Fruit fly (Drosophila melanogaster) whole organism, wandering third instar larva: ENCODE measurements around the gene Mdh1.

Source experiments
- Abd-B ChIP-seq: fragments of >200 bp; optimal IDR thresholded peaks from 2 replicates; lab custom pipeline; 2017; ENCODE audit warnings: missing biosample characterization, missing genetic modification characterization
- CG32264 ChIP-seq: fragments of 200-800 bp; sonication (Bioruptor generic); optimal IDR thresholded peaks from 2 replicates; lab custom pipeline; 2016; ENCODE audit warnings: missing biosample characterization, missing genetic modification characterization
- CG9705 ChIP-seq: fragments of 200-800 bp; sonication (Bioruptor generic); optimal IDR thresholded peaks from 2 replicates; lab custom pipeline; 2018; ENCODE audit warnings: missing biosample characterization, mild to moderate bottlenecking, missing genetic modification characterization
- CrebA ChIP-seq: fragments of 200-800 bp; sonication (Bioruptor generic); optimal IDR thresholded peaks from 2 replicates; lab custom pipeline; 2016; ENCODE audit warnings: missing biosample characterization, mild to moderate bottlenecking, missing genetic modification characterization, borderline replicate concordance
- Dfd ChIP-seq: fragments of >200 bp; optimal IDR thresholded peaks from 2 replicates; lab custom pipeline; 2017; ENCODE audit warnings: missing biosample characterization, missing genetic modification characterization
- Dif ChIP-seq: fragments of 200-275, 200-300 bp; sonication (Bioruptor generic); optimal IDR thresholded peaks from 2 replicates; lab custom pipeline; 2018; ENCODE audit warnings: missing biosample characterization, missing genetic modification characterization; ENCODE audit not compliant: partially characterized antibody
- GATAd ChIP-seq: sonication (Bioruptor generic); optimal IDR thresholded peaks from 2 replicates; lab custom pipeline; 2016; ENCODE audit warnings: missing biosample characterization, missing genetic modification characterization
- HLH106 ChIP-seq: fragments of 200-800 bp; optimal IDR thresholded peaks from 3 replicates; lab custom pipeline; 2019; ENCODE audit warnings: missing biosample characterization, mild to moderate bottlenecking, missing genetic modification characterization, moderate library complexity
- Hnf4 ChIP-seq: fragments of 200-800 bp; sonication (Bioruptor generic); optimal IDR thresholded peaks from 2 replicates; lab custom pipeline; 2016; ENCODE audit warnings: missing biosample characterization, mild to moderate bottlenecking, missing genetic modification characterization
- Hr78 ChIP-seq: fragments of >200 bp; optimal IDR thresholded peaks from 2 replicates; lab custom pipeline; 2017; ENCODE audit warnings: missing biosample characterization, missing genetic modification characterization
- Hr83 ChIP-seq: fragments of 200-300 bp; sonication (Bioruptor generic); optimal IDR thresholded peaks from 2 replicates; lab custom pipeline; 2016; ENCODE audit warnings: missing biosample characterization, mild to moderate bottlenecking, missing genetic modification characterization, moderate library complexity; ENCODE audit not compliant: poor library complexity, severe bottlenecking
- Jra ChIP-seq: sonication (Bioruptor generic); optimal IDR thresholded peaks from 2 replicates; lab custom pipeline; 2016; ENCODE audit warnings: missing biosample characterization, missing genetic modification characterization
- Mio ChIP-seq: sonication (Bioruptor generic); optimal IDR thresholded peaks from 2 replicates; lab custom pipeline; 2016; ENCODE audit warnings: missing biosample characterization, missing genetic modification characterization
- Myc ChIP-seq: fragments of >200 bp; optimal IDR thresholded peaks from 2 replicates; lab custom pipeline; 2017
- N ChIP-seq: fragments of >200 bp; optimal IDR thresholded peaks from 2 replicates; lab custom pipeline; 2018; ENCODE audit warnings: missing biosample characterization, missing external identifiers, missing genetic modification characterization
- OdsH ChIP-seq: fragments of 200-800 bp; sonication (Bioruptor generic); optimal IDR thresholded peaks from 2 replicates; lab custom pipeline; 2016; ENCODE audit warnings: missing biosample characterization, mild to moderate bottlenecking, missing genetic modification characterization
- Rel ChIP-seq, 2 experiments: fragments of 200-800 bp; sonication (Bioruptor generic) in 1 of 2; optimal IDR thresholded peaks; 2 replicates in 1 of 2; 3 replicates in 1 of 2; lab custom pipeline; 2016 to 2019; ENCODE audit warnings: mild to moderate bottlenecking in 2 of 2, missing biosample characterization in 2 of 2, missing genetic modification characterization in 2 of 2, moderate library complexity in 1 of 2
- Sp1 ChIP-seq: fragments of 200-800 bp; sonication (Bioruptor generic); optimal IDR thresholded peaks from 3 replicates; lab custom pipeline; 2019; ENCODE audit warnings: missing biosample characterization, mild to moderate bottlenecking, missing genetic modification characterization, moderate library complexity
- Vsx2 ChIP-seq: fragments of 200-300, 225-300 bp; sonication (Bioruptor generic); optimal IDR thresholded peaks from 2 replicates; lab custom pipeline; 2018; ENCODE audit warnings: missing biosample characterization, missing genetic modification characterization; ENCODE audit not compliant: partially characterized antibody
- br ChIP-seq: fragments of 200-800 bp; sonication (Bioruptor generic); optimal IDR thresholded peaks from 2 replicates; lab custom pipeline; 2016; ENCODE audit warnings: missing biosample characterization, missing genetic modification characterization
- brk ChIP-seq: fragments of 200-800 bp; sonication (Bioruptor generic); optimal IDR thresholded peaks from 2 replicates; lab custom pipeline; 2016; ENCODE audit warnings: missing biosample characterization, mild to moderate bottlenecking, missing genetic modification characterization
- dl ChIP-seq, 2 experiments: fragments of 175-275, 200-275 bp in 1 of 2; fragments of 200-275 bp in 1 of 2; sonication (Bioruptor generic); optimal IDR thresholded peaks; lab custom pipeline; 2018; ENCODE audit warnings: mild to moderate bottlenecking in 2 of 2, missing biosample characterization in 2 of 2, missing genetic modification characterization in 2 of 2, moderate library complexity in 2 of 2; ENCODE audit not compliant: partially characterized antibody in 2 of 2, insufficient read depth in 1 of 2
- dmrt93B ChIP-seq: fragments of 200-800 bp; sonication (Bioruptor generic); optimal IDR thresholded peaks from 2 replicates; lab custom pipeline; 2018; ENCODE audit warnings: missing biosample characterization, mild to moderate bottlenecking, missing genetic modification characterization
- dsf ChIP-seq: sonication (Bioruptor generic); optimal IDR thresholded peaks from 2 replicates; lab custom pipeline; 2016; ENCODE audit warnings: missing biosample characterization, missing genetic modification characterization, borderline replicate concordance
- ey ChIP-seq: fragments of 200-800 bp; sonication (Bioruptor generic); optimal IDR thresholded peaks from 2 replicates; lab custom pipeline; 2016; ENCODE audit warnings: missing biosample characterization, missing genetic modification characterization
- foxo ChIP-seq, 2 experiments: fragments of 200-800 bp; sonication (Bioruptor generic); optimal IDR thresholded peaks; 2 replicates in 1 of 2; 3 replicates in 1 of 2; lab custom pipeline; 2016 to 2017; ENCODE audit warnings: missing biosample characterization in 2 of 2, missing genetic modification characterization in 2 of 2
- fru ChIP-seq: fragments of 200-800 bp; sonication (Bioruptor generic); optimal IDR thresholded peaks from 3 replicates; lab custom pipeline; 2016; ENCODE audit warnings: missing biosample characterization, mild to moderate bottlenecking, missing genetic modification characterization
- h ChIP-seq: fragments of 200-800 bp; sonication (Bioruptor generic); optimal IDR thresholded peaks from 3 replicates; lab custom pipeline; 2016; ENCODE audit warnings: missing biosample characterization, mild to moderate bottlenecking, missing genetic modification characterization
- jim ChIP-seq: fragments of 175-275, 200-325 bp; sonication (Bioruptor generic); optimal IDR thresholded peaks from 2 replicates; lab custom pipeline; 2016; ENCODE audit warnings: missing biosample characterization, mild to moderate bottlenecking, missing genetic modification characterization
- lola ChIP-seq: fragments of >200 bp; optimal IDR thresholded peaks from 2 replicates; lab custom pipeline; 2017; ENCODE audit warnings: missing biosample characterization, missing genetic modification characterization
- pan ChIP-seq: fragments of >200 bp; optimal IDR thresholded peaks from 2 replicates; lab custom pipeline; 2017
- psq ChIP-seq: fragments of 200-800 bp; sonication (Bioruptor generic); optimal IDR thresholded peaks from 3 replicates; lab custom pipeline; 2017; ENCODE audit warnings: missing biosample characterization, mild to moderate bottlenecking, missing genetic modification characterization, moderate library complexity
- rgr ChIP-seq: fragments of 200-800 bp; sonication (Bioruptor generic); optimal IDR thresholded peaks from 3 replicates; lab custom pipeline; 2016; ENCODE audit warnings: missing biosample characterization, mild to moderate bottlenecking, missing genetic modification characterization
- sage ChIP-seq: fragments of 200-800 bp; sonication (Bioruptor generic); optimal IDR thresholded peaks from 2 replicates; lab custom pipeline; 2016; ENCODE audit warnings: missing biosample characterization, mild to moderate bottlenecking, missing genetic modification characterization
- sv ChIP-seq: fragments of 200-800 bp; sonication (Bioruptor generic); optimal IDR thresholded peaks from 3 replicates; lab custom pipeline; 2016; ENCODE audit warnings: missing biosample characterization, missing genetic modification characterization
- tai ChIP-seq: sonication (Bioruptor generic); optimal IDR thresholded peaks from 2 replicates; lab custom pipeline; 2016; ENCODE audit warnings: missing biosample characterization, missing genetic modification characterization
- usp ChIP-seq: fragments of >200 bp; optimal IDR thresholded peaks from 2 replicates; lab custom pipeline; 2017; ENCODE audit warnings: missing biosample characterization, missing genetic modification characterization
- woc ChIP-seq: sonication (Bioruptor generic); optimal IDR thresholded peaks from 2 replicates; lab custom pipeline; 2016; ENCODE audit warnings: missing biosample characterization, mild to moderate bottlenecking, missing genetic modification characterization

The Mdh1 gene

DNA sequence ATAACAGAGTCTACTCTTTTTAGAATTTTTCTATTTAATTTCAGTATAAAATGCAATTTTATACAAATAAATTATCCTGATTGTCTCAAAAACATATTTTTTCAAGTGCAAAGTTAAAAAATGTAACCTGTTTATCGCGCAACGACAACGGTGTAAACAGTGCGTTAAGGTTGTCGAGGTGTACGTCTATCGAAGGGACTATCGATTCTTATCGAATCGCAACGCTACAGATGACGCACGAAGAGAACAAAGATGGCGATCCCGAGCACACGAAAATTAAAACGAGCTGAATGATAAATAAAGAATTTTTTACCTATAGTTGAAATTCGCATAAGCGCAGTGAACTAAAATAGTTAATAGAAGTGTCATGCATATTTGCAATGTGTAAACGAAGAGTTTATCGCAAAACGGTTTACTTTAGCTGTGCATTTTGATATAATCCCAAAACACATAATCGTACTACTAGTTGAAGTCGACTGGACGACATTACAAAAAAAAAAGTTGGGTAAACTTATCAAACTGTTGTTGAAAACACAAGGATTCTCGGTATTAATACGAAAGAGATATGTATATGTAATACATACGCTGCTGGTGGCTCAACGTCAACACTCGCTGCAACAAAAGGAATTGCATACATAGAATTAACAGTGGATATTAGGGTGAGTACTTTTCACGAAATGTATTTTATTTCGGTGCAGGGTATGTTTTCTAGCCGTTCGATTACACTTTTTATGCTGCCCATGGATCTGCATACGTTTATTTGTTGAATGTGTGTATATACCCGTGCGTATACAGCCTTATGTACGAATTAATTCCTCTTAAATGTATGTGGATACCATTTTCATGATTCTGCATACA, 8.0 kb downstream of the Mdh1 start, which contains the start of gene da (continued):
- TF ChIP-seq pan (lab: Kevin White, UChicago) = no peak
- TF ChIP-seq Sp1 (GFP tag; lab: Kevin White, UChicago) = peak; percentile 47
- TF ChIP-seq ey (GFP tag; lab: Kevin White, UChicago) = peak; percentile 33
- peak; percentile 39 for TF ChIP-seq fru
- no peak for TF ChIP-seq Rel (GFP tag; optimal IDR thresholded peaks at IDR 0.05; lab: Kevin White, UChicago)
- peak; percentile 39 for TF ChIP-seq Rel (tag; optimal IDR thresholded peaks at IDR 0.05; lab: Kevin White, UChicago)
- no peak for TF ChIP-seq dmrt93B
- peak; percentile 61 for TF ChIP-seq HLH106 (tag; lab: Kevin White, UChicago)

DNA sequence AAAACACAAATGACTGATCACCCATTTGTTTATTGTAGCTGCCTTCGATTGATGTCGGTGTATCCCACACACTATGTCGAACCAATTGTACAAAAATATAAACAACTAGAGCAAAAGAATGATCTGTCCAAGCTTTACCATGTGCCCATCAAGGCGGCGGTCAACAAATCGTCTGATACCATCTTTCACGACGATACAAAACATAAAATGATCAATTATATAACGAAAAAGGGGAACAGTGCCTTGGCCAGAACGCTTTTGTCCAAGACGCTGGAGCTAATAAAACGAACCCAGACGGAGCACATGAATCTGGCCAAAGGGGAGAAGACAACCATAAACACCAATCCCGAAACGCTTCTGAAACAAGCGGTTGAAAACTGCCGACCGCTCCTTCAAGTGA, 9.3 kb downstream of the Mdh1 start:
- TF ChIP-seq dsf (GFP tag; lab: Kevin White, UChicago) (no peak), dl (GFP tag; optimal IDR thresholded peaks at IDR 0.05; lab: Kevin White, UChicago; ENCODE audit: insufficient read depth in 1 of 2, partially characterized antibody in 2 of 2) (no peak), GATAd (GFP tag; lab: Kevin White, UChicago) (no peak), CG9705 (GFP tag; lab: Kevin White, UChicago) (no peak), Sp1 (GFP tag; lab: Kevin White, UChicago) (no peak), Mio (GFP tag; lab: Kevin White, UChicago) (no peak), CG32264 (GFP tag; lab: Kevin White, UChicago) (no peak), rgr (GFP tag; lab: Kevin White, UChicago) (no peak), Hnf4 (GFP tag; lab: Kevin White, UChicago) (no peak), br (no peak), psq (GFP tag; lab: Kevin White, UChicago) (no peak)
- TF ChIP-seq, all 38 proteins: peak for 0

DNA sequence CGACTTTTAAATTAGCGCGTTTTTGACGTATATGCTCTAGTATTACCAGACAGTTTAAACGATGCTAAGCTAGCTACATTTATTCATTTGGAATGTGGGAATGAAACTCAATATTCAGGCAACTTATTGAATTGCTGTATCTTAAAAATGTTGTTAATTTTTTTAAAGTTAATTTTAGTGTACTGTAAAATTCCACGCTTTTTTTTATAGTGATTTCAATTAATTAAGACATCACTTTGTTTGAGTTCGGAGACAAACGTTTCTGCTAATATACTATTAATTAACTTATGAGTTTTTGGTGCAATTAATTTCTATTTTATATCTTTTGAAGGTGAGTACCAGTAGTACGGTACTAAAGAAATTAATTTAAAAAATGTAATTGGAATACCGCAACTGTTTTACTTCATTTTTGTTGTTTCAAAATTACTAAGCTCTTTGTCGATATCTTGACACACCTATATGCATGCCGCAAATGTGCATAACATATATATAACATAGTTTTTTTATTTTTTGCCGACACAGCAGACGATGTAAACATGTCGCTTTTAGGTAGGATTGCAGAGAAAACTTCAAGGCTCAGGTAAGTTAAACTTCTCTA, 9.8 kb downstream of the Mdh1 start, which contains the start of the genes Cdk1 and mRpS7:
Cdk1 (minus strand) TSS at position 55 of the 598 bp plus-strand sequence.
mRpS7 (plus strand) TSS at position 455 of the 598 bp plus-strand sequence.
- TF ChIP-seq Dfd (GFP tag; lab: Kevin White, UChicago) (no peak), woc (GFP tag; lab: Kevin White, UChicago) (peak; percentile 76), dmrt93B (no peak), GATAd (GFP tag; lab: Kevin White, UChicago) (no peak), HLH106 (tag; lab: Kevin White, UChicago) (peak; percentile 59), Vsx2 (GFP tag; lab: Kevin White, UChicago) (no peak), usp (GFP tag; lab: Kevin White, UChicago) (no peak), CG32264 (GFP tag; lab: Kevin White, UChicago) (no peak), foxo (GFP tag; optimal IDR thresholded peaks at IDR 0.05; lab: Kevin White, UChicago) (peak in 1 of 2 experiments; percentile 61), N (GFP tag; lab: Kevin White, UChicago) (no peak), Dif (GFP tag; lab: Kevin White, UChicago) (no peak), dsf (GFP tag; lab: Kevin White, UChicago) (no peak), Abd-B (GFP tag; lab: Kevin White, UChicago) (no peak), OdsH (GFP tag; lab: Kevin White, UChicago) (peak; percentile 4), sv (GFP tag; lab: Kevin White, UChicago) (peak; percentile 43), tai (GFP tag; lab: Kevin White, UChicago) (peak; percentile 47), Rel (GFP tag; optimal IDR thresholded peaks at IDR 0.05; lab: Kevin White, UChicago) (no peak), Rel (tag; optimal IDR thresholded peaks at IDR 0.05; lab: Kevin White, UChicago) (no peak), psq (GFP tag; lab: Kevin White, UChicago) (peak; percentile 27), Jra (GFP tag; lab: Kevin White, UChicago) (peak; percentile 43), dl (GFP tag; optimal IDR thresholded peaks at IDR 0.05; lab: Kevin White, UChicago; ENCODE audit: insufficient read depth in 1 of 2, partially characterized antibody in 2 of 2) (no peak), jim (GFP tag; lab: Kevin White, UChicago) (no peak), rgr (GFP tag; lab: Kevin White, UChicago) (peak; percentile 2), sage (GFP tag; lab: Kevin White, UChicago) (peak; percentile 3), fru (peak; percentile 49), Hr78 (GFP tag; lab: Kevin White, UChicago) (no peak), Myc (lab: Kevin White, UChicago) (peak; percentile 9), Mio (GFP tag; lab: Kevin White, UChicago) (no peak), Hnf4 (GFP tag; lab: Kevin White, UChicago) (peak; percentile 49), brk (GFP tag; lab: Kevin White, UChicago) (peak; percentile 30), h (peak; percentile 44), CG9705 (GFP tag; lab: Kevin White, UChicago) (no peak), Hr83 (GFP tag; lab: Kevin White, UChicago) (no peak), Sp1 (GFP tag; lab: Kevin White, UChicago) (peak; percentile 55), br (no peak), pan (lab: Kevin White, UChicago) (no peak), lola (GFP tag; lab: Kevin White, UChicago) (no peak), CrebA (GFP tag; lab: Kevin White, UChicago) (no peak), ey (GFP tag; lab: Kevin White, UChicago) (peak; percentile 28)
